Worm (Caenorhabditis elegans): Measurements from ENCODE around the gene str-246.

DNA sequence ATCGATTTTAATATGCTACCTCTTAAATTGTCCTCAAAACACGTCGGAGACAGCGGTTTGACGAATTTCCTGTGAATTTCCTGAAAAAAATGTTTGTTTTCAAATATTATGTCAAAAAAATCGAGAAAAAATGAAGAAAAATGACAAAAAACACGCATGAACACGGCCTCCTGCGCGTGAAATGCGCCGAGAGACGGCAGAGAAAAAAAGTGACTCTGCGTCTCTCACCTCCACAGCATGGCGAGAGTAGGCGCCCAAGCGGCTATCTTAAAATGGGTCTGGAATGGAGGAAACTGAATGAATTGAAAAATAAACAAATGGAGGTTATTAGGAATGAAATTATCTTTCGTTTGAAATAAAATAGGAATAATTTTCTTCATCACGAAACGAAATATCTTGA, 33.3 kb downstream of the str-246 start:
- TF ChIP-seq W03F9.2 (tag; optimal IDR thresholded peaks at IDR 0.05) (no peak), him-1 (tag; optimal IDR thresholded peaks at IDR 0.05) (no peak), dao-5 (tag; optimal IDR thresholded peaks at IDR 0.05) (no peak)

Data from whole organism, L4/young adult.